Fruit fly (Drosophila melanogaster): ENCODE measurements around the gene CG9777.

CG9777 gene

DNA sequence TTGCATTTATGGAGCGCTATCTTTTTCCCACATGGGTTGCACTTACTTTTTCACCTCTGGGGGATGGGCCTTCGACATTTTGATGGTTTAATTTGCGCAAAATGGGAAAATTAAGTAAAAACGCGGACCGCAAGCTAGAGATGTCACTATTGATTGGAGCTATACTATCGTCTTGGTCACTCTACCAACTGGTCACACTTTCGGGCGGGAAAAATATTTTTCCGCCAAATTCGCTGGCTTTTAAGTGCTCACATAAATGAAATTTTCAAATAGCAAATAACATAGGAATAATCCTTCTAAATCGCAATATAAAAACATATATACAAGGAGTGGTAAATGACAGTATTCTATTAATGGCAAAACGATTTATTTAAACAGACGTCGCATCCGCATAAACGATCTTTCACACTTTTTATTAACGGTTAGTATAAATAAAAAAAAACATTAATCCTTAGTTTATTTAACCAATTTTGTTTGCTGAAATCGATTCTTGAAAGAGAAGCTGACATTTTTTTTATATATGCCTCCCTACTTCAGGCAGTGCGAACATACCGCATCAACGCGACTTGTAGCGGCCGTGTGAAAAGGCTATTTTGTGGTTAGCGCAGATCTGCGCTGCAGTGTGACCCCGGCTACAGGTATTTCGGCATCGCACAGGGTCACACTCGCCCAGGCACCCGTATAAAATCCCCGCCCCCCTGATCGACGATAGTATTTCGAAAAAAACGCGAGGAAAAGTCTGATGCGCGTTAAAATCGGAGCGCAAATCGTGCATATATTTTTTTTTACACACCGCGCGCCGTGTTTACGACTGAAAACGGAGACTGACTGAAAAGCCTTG is 8.4 kb upstream of the CG9777 start, which contains the start of the genes SNRPG and mthl1 (continued):
- TF ChIP-seq slp2 (GFP tag; optimal IDR thresholded peaks at IDR 0.05) (peak; percentile 1), CG3838 (GFP tag; optimal IDR thresholded peaks at IDR 0.05) (peak; percentile 32), Dip3 (GFP tag; optimal IDR thresholded peaks at IDR 0.05) (peak; percentile 92), CG16863 (GFP tag; optimal IDR thresholded peaks at IDR 0.05) (peak; percentile 51), CG7372 (GFP tag; IDR thresholded peaks at IDR 0.05) (peak; percentile 90), Nf-YB (GFP tag; optimal IDR thresholded peaks at IDR 0.05) (no peak), CG12659 (GFP tag; optimal IDR thresholded peaks at IDR 0.05) (peak; percentile 86), Six4 (GFP tag; optimal IDR thresholded peaks at IDR 0.05) (peak; percentile 33), fd64A (GFP tag; optimal IDR thresholded peaks at IDR 0.05) (peak; percentile 51), CG18619 (GFP tag; optimal IDR thresholded peaks at IDR 0.05) (peak; percentile 74), Deaf1 (tag; optimal IDR thresholded peaks at IDR 0.05) (no peak), ci (GFP tag; IDR thresholded peaks at IDR 0.05) (peak; percentile 83), CG15479 (GFP tag; optimal IDR thresholded peaks at IDR 0.05) (no peak), vvl (GFP tag; IDR thresholded peaks at IDR 0.05) (peak; percentile 94), salm (tag; optimal IDR thresholded peaks at IDR 0.05) (no peak), CG6689 (GFP tag; IDR thresholded peaks at IDR 0.05) (peak; percentile 90), hbn (GFP tag; IDR thresholded peaks at IDR 0.05; ENCODE audit: partially characterized antibody) (peak; percentile 70), seq (GFP tag; IDR thresholded peaks at IDR 0.05) (peak; percentile 81), fu2 (GFP tag; optimal IDR thresholded peaks at IDR 0.05) (peak; percentile 75), CG34376 (GFP tag; optimal IDR thresholded peaks at IDR 0.05) (peak; percentile 31), CG11696 (GFP tag; IDR thresholded peaks at IDR 0.05) (peak; percentile 76), Dp (GFP tag; optimal IDR thresholded peaks at IDR 0.05) (peak; percentile 62), CG7357 (GFP tag; IDR thresholded peaks at IDR 0.05) (peak; percentile 100), Elba2 (GFP tag; optimal IDR thresholded peaks at IDR 0.05) (no peak), chn (GFP tag; optimal IDR thresholded peaks at IDR 0.05) (peak; percentile 90), H2.0 (GFP tag; IDR thresholded peaks at IDR 0.05) (peak; percentile 93), CG10654 (GFP tag; optimal IDR thresholded peaks at IDR 0.05) (peak; percentile 68)

- TF ChIP-seq CG11247 (GFP tag; IDR thresholded peaks at IDR 0.05) (peak; percentile 68), CG1603 (tag; optimal IDR thresholded peaks at IDR 0.05) (peak; percentile 61), CG10147 (GFP tag; optimal IDR thresholded peaks at IDR 0.05) (peak; percentile 64), CG11560 (tag; IDR thresholded peaks at IDR 0.05) (peak; percentile 96), CG5245 (GFP tag; optimal IDR thresholded peaks at IDR 0.05) (peak; percentile 27), tna (GFP tag; IDR thresholded peaks at IDR 0.05; ENCODE audit: partially characterized antibody) (no peak), CG34422 (GFP tag; IDR thresholded peaks at IDR 0.05) (peak; percentile 48; the same call in 1 of the 3 replicates), CG11504 (tag; optimal IDR thresholded peaks at IDR 0.05) (no peak), sug (tag; optimal IDR thresholded peaks at IDR 0.05) (peak; percentile 78), Max (GFP tag; optimal IDR thresholded peaks at IDR 0.05) (peak; percentile 42), lilli (GFP tag; optimal IDR thresholded peaks at IDR 0.05) (peak; percentile 48), kay (GFP tag; optimal IDR thresholded peaks at IDR 0.05) (no peak), pita (GFP tag; optimal IDR thresholded peaks at IDR 0.05) (no peak), Xrp1 (GFP tag; IDR thresholded peaks at IDR 0.05) (no peak), luna (GFP tag; optimal IDR thresholded peaks at IDR 0.05) (peak; percentile 38), CG42726 (GFP tag; IDR thresholded peaks at IDR 0.05; ENCODE audit: partially characterized antibody) (no peak), CG7556 (GFP tag; optimal IDR thresholded peaks at IDR 0.05) (peak; percentile 72), Aef1 (GFP tag; IDR thresholded peaks at IDR 0.05) (peak; percentile 64), bab2 (GFP tag; optimal IDR thresholded peaks at IDR 0.05) (peak; percentile 37), CG4854 (GFP tag; optimal IDR thresholded peaks at IDR 0.05) (peak; percentile 65), crp (GFP tag; optimal IDR thresholded peaks at IDR 0.05) (peak in 1 of 2 experiments; percentile 22)
These were observed 5.8 kb upstream of the CG9777 start, which contains the start of gene RpS19a for dm6 chrX:16637594-16638485. RpS19a (plus strand) TSS chrX:16637894.
